Fruit fly (Drosophila melanogaster): Measurements from ENCODE around the gene CG13992.

Gene CG13992

DNA sequence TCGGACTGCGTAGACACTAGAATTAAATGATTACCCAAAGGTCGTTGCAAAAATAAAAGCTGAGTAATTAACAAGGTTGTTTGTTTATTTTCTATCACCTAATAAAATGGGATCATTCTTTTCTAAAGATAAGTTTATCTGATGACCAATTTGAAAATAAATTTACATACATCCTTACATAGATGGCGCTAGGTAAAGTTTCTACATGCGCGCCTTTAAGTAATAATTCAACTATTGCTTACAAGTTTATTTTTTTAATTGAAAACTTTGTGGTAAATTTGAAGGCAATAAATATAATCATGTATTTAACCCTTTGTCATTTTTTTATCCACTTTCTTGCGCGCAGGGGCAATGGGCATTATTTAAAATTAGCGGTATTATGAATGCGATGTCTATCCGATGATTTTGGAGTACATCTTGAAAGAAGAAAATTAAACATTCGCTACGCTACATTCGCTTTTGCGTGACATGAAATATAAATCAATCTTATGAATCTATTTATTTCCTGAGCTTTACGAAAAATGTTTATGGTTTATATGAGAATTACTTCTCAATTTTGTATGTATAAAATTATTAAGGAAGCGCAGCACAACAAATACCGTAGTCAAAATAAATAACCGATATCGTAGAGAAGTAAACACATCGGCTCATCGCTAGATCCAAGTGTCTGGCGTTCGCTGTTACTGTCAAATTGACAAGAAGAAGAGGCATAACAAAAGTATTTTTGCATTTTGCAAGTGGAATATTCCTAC, 18.6 kb downstream of the CG13992 start, which contains the start of gene CG9044 (continued):
- TF ChIP-seq CG34224 (GFP tag; IDR thresholded peaks at IDR 0.05; ENCODE audit: partially characterized antibody) (peak; percentile 83), CG2116 (GFP tag; optimal IDR thresholded peaks at IDR 0.05) (peak; percentile 62), dati (GFP tag; IDR thresholded peaks at IDR 0.05) (no peak), Tbp (GFP tag; optimal IDR thresholded peaks at IDR 0.05) (no peak), sim (GFP tag; IDR thresholded peaks at IDR 0.05) (no peak), insv (GFP tag; optimal IDR thresholded peaks at IDR 0.05) (peak in 1 of 2 experiments; percentile 20), Nf-YB (GFP tag; optimal IDR thresholded peaks at IDR 0.05) (no peak), CG2678 (tag; optimal IDR thresholded peaks at IDR 0.05) (no peak), Sin3A (optimal IDR thresholded peaks at IDR 0.05) (peak; percentile 63), grau (tag; optimal IDR thresholded peaks at IDR 0.05) (no peak), grn (GFP tag; optimal IDR thresholded peaks at IDR 0.05) (peak; percentile 70), eve (GFP tag; optimal IDR thresholded peaks at IDR 0.05) (no peak), HLH54F (GFP tag; optimal IDR thresholded peaks at IDR 0.05) (peak; percentile 79), Bdp1 (GFP tag; optimal IDR thresholded peaks at IDR 0.05) (peak; percentile 21), hbn (GFP tag; IDR thresholded peaks at IDR 0.05; ENCODE audit: partially characterized antibody) (peak; percentile 86), Lhr (GFP tag; optimal IDR thresholded peaks at IDR 0.05) (peak; percentile 46), Dref (GFP tag; IDR thresholded peaks at IDR 0.05) (no peak; the same call in none of the 2 replicates), slp2 (GFP tag; optimal IDR thresholded peaks at IDR 0.05) (peak; percentile 52), lmd (GFP tag; IDR thresholded peaks at IDR 0.05) (peak; percentile 59; the same call in 1 of the 2 replicates), CG7271 (tag; optimal IDR thresholded peaks at IDR 0.05) (no peak), sens-2 (GFP tag; IDR thresholded peaks at IDR 0.05) (no peak), stc (GFP tag; IDR thresholded peaks at IDR 0.05) (no peak), Meics (GFP tag; optimal IDR thresholded peaks at IDR 0.05) (no peak), Sox100B (GFP tag; optimal IDR thresholded peaks at IDR 0.05) (no peak), chif (GFP tag; optimal IDR thresholded peaks at IDR 0.05) (peak; percentile 1 to 46), CG4820 (GFP tag; optimal IDR thresholded peaks at IDR 0.05) (peak; percentile 39), CG31388 (GFP tag; optimal IDR thresholded peaks at IDR 0.05) (no peak), h (optimal IDR thresholded peaks at IDR 0.05) (no peak), tgo (GFP tag; IDR thresholded peaks at IDR 0.05) (no peak; the same call in 2 of the 3 replicates), CG9727 (GFP tag; optimal IDR thresholded peaks at IDR 0.05) (peak; percentile 60), danr (GFP tag; IDR thresholded peaks at IDR 0.05) (no peak), Mad (GFP tag; optimal IDR thresholded peaks at IDR 0.05) (peak; percentile 67), trh (GFP tag; optimal IDR thresholded peaks at IDR 0.05) (peak; percentile 52), HLHmδ (GFP tag; optimal IDR thresholded peaks at IDR 0.05) (no peak), hb (GFP tag; IDR thresholded peaks at IDR 0.05; ENCODE audit: partially characterized antibody) (peak; percentile 89), Mrtf (GFP tag; IDR thresholded peaks at IDR 0.05) (no peak), Hr3 (GFP tag; optimal IDR thresholded peaks at IDR 0.05) (peak; percentile 68), Nf-YC (tag; optimal IDR thresholded peaks at IDR 0.05) (no peak), CG2889 (GFP tag; IDR thresholded peaks at IDR 0.05) (0 out of 3 replicates have a peak, but pooled peaks have one; percentile 9), CG10147 (GFP tag; optimal IDR thresholded peaks at IDR 0.05) (no peak), lbe (GFP tag; optimal IDR thresholded peaks at IDR 0.05) (peak; percentile 65), usp (GFP tag; optimal IDR thresholded peaks at IDR 0.05) (no peak), CG16815 (GFP tag; optimal IDR thresholded peaks at IDR 0.05) (peak; percentile 21), CG9932 (GFP tag; IDR thresholded peaks at IDR 0.05) (peak; percentile 80), Stat92E (GFP tag; optimal IDR thresholded peaks at IDR 0.05) (peak in 1 of 3 experiments; percentile 41), CG12155 (GFP tag; optimal IDR thresholded peaks at IDR 0.05) (peak; percentile 57), dimm (GFP tag; IDR thresholded peaks at IDR 0.05) (no peak), CG13123 (GFP tag; optimal IDR thresholded peaks at IDR 0.05) (peak; percentile 11), Ets97D (GFP tag; optimal IDR thresholded peaks at IDR 0.05) (peak; percentile 67), CG9797 (GFP tag; optimal IDR thresholded peaks at IDR 0.05) (no peak), CG7839 (tag; optimal IDR thresholded peaks at IDR 0.05) (no peak)
